Fruit fly (Drosophila melanogaster): ENCODE data around the gene hb.
A peak's percentile ranks its signal among the peaks of the same experiment; 100 is the strongest.

The hb gene

DNA sequence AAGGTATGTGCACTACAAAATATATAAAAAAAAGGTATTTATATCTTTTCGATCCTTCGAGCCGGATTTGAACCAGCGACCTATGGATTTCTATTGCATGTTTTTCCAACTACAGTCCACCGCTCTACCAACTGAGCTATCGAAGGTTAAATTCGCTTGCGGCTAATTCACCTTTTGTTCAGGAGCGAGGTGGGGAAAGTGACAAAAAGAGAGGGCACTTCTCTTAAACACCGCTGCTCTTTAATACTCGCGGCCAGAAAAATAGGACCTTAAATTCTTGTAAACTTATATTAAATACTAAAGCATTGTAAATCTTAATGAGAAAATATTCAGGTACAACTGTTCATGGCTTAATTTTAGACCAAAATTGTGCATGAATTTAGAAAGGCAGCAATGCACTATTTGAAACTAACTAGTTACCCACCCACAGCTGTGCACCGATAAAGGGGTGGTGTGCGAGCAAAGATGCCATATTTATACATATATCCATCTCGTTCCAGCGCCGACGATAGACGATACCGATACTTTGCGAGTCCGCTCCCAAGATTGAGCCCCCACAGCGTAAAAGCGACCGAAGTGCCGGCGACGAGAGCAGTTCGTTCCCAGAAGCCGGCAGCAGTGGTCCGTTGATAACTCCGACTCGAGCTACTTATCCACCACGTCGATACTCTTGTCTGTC lies 28.5 kb downstream of the hb start (continued):
- TF ChIP-seq gt (GFP tag; IDR thresholded peaks at IDR 0.05) (peak; percentile 91), CG5180 (GFP tag; optimal IDR thresholded peaks at IDR 0.05) (peak; percentile 90), Dp (GFP tag; optimal IDR thresholded peaks at IDR 0.05) (peak; percentile 38), maf-S (GFP tag; optimal IDR thresholded peaks at IDR 0.05) (peak; percentile 96), lilli (GFP tag; optimal IDR thresholded peaks at IDR 0.05) (peak; percentile 99), Rx (GFP tag; IDR thresholded peaks at IDR 0.05) (peak; percentile 96), yki (optimal IDR thresholded peaks at IDR 0.05) (peak; percentile 58), CG11247 (GFP tag; IDR thresholded peaks at IDR 0.05) (peak; percentile 93), Hmr (GFP tag; optimal IDR thresholded peaks at IDR 0.05) (peak; percentile 99), CG16813 (GFP tag; IDR thresholded peaks at IDR 0.05; ENCODE audit: partially characterized antibody) (peak; percentile 71), CG32772 (GFP tag; IDR thresholded peaks at IDR 0.05) (peak; percentile 93), nerfin-1 (tag; optimal IDR thresholded peaks at IDR 0.05) (peak; percentile 96), CG11456 (GFP tag; IDR thresholded peaks at IDR 0.05) (peak; percentile 94), ci (GFP tag; IDR thresholded peaks at IDR 0.05) (peak; percentile 99), CG1024 (GFP tag; IDR thresholded peaks at IDR 0.05) (peak; percentile 93), CG17361 (GFP tag; IDR thresholded peaks at IDR 0.05) (peak; percentile 93), ab (GFP tag; optimal IDR thresholded peaks at IDR 0.05) (peak; percentile 91), Sry-δ (GFP tag; optimal IDR thresholded peaks at IDR 0.05) (peak; percentile 77), CG14441 (GFP tag; IDR thresholded peaks at IDR 0.05) (peak; percentile 95), CG3995 (GFP tag; optimal IDR thresholded peaks at IDR 0.05) (peak; percentile 78), Hsf (GFP tag; optimal IDR thresholded peaks at IDR 0.05) (peak; percentile 98), pnt (GFP tag; optimal IDR thresholded peaks at IDR 0.05) (peak; percentile 95), HLH54F (GFP tag; optimal IDR thresholded peaks at IDR 0.05) (peak; percentile 97), CG6254 (GFP tag; optimal IDR thresholded peaks at IDR 0.05) (peak; percentile 97), CG13775 (GFP tag; optimal IDR thresholded peaks at IDR 0.05) (peak; percentile 98), TFAM (GFP tag; optimal IDR thresholded peaks at IDR 0.05) (peak; percentile 87), Atf3 (GFP tag; optimal IDR thresholded peaks at IDR 0.05) (peak; percentile 92), CG10543 (GFP tag; optimal IDR thresholded peaks at IDR 0.05) (peak; percentile 98), NC2α (GFP tag; optimal IDR thresholded peaks at IDR 0.05) (peak; percentile 97), Rfx (GFP tag; IDR thresholded peaks at IDR 0.05) (peak; percentile 97), CG18476 (GFP tag; optimal IDR thresholded peaks at IDR 0.05) (peak; percentile 98), en (GFP tag; optimal IDR thresholded peaks at IDR 0.05) (peak; percentile 96), Dbx (GFP tag; IDR thresholded peaks at IDR 0.05) (peak; percentile 96), al (GFP tag; IDR thresholded peaks at IDR 0.05) (peak; percentile 86), nerfin-2 (GFP tag; IDR thresholded peaks at IDR 0.05; ENCODE audit: partially characterized antibody) (peak; percentile 15; the same call in 1 of the 2 replicates), crol (GFP tag; IDR thresholded peaks at IDR 0.05) (peak; percentile 79), kni (GFP tag; optimal IDR thresholded peaks at IDR 0.05) (peak; percentile 87), pan (optimal IDR thresholded peaks at IDR 0.05) (no peak), pan (GFP tag; optimal IDR thresholded peaks at IDR 0.05 in 1 of 2, IDR thresholded peaks at IDR 0.05 in 1 of 2) (peak in 1 of 2 experiments; percentile 97), CG14710 (tag; optimal IDR thresholded peaks at IDR 0.05) (peak; percentile 97), Drgx (GFP tag; IDR thresholded peaks at IDR 0.05) (peak; percentile 98), abd-A (tag; optimal IDR thresholded peaks at IDR 0.05) (peak; percentile 86), sisA (GFP tag; IDR thresholded peaks at IDR 0.05) (peak; percentile 95), PHDP (tag; optimal IDR thresholded peaks at IDR 0.05) (peak; percentile 99), CG10147 (GFP tag; optimal IDR thresholded peaks at IDR 0.05) (peak; percentile 97), br (optimal IDR thresholded peaks at IDR 0.05) (no peak), ash1 (GFP tag; optimal IDR thresholded peaks at IDR 0.05) (peak; percentile 95), unpg (GFP tag; optimal IDR thresholded peaks at IDR 0.05) (peak; percentile 99), stwl (tag; optimal IDR thresholded peaks at IDR 0.05) (peak; percentile 80), CG7928 (GFP tag; optimal IDR thresholded peaks at IDR 0.05) (peak; percentile 81), Bteb2 (GFP tag; optimal IDR thresholded peaks at IDR 0.05) (peak; percentile 97)

All from whole organism, embryonic.